Worm (Caenorhabditis elegans): ENCODE data around the gene K03A11.4.

DNA sequence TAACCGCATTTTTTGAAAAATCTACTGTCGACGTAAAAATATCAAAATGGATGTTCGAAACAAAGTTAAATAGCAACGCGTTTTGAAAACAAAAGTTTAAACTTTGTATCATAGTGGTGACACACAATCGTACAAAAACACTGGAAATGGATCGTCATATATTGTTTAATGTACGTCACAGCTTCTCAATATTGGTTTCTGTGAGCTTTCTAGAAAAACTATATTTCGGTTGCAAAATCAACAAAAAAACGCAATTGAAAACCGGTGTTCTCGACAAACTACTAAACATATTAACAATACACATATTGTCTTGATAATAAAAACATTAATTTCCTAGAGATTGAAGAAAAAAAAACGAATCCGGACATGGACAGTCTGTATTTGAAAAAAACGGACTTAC, 22.4 kb downstream of the K03A11.4 start, which contains the start of gene R03G8.6:
- TF ChIP-seq aly-1 (tag; optimal IDR thresholded peaks at IDR 0.05), result no peak
- TF ChIP-seq ama-1 (optimal IDR thresholded peaks at IDR 0.05), result no peak
- no peak for TF ChIP-seq flt-1 (GFP tag; IDR thresholded peaks at IDR 0.05)
- TF ChIP-seq hmbx-1 (tag; optimal IDR thresholded peaks at IDR 0.05), result no peak
- no peak for TF ChIP-seq scrt-1 (GFP tag; IDR thresholded peaks at IDR 0.05)
